Fruit fly (Drosophila melanogaster) Kc167 (cell line): ENCODE results near the gene GlyRS.

ENCODE experiments used
- h ChIP-seq: fragments of >200 bp; optimal IDR thresholded peaks from 3 replicates; lab custom pipeline; 2018; ENCODE audit warnings: missing external identifiers
- insv ChIP-seq: fragments of >200 bp; optimal IDR thresholded peaks from 3 replicates; lab custom pipeline; 2018; ENCODE audit warnings: missing external identifiers
- ttk ChIP-seq: sonication (Bioruptor generic); optimal IDR thresholded peaks from 2 replicates; lab custom pipeline; 2017; ENCODE audit warnings: missing external identifiers

DNA sequence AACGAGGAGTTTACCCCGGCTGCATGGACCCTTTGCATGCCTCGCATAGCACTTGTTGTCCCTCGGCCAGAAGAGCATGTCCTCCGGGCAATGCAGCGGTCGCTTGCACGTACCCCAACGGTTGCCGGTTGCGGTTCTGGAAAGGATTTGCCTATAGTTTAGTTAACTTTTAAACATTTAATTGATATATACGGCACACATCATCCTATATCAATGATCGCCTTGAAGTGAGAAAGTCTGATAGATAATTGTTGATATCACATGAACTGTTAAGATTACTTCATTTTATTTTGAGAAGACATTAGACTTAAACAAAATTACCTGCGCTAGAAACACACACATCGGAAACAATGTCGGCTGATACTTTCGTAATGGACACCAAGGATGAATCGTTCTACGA, 26.3 kb downstream of the GlyRS start, which contains the start of gene CG32847:
- no peak for TF ChIP-seq h (lab: Kevin White, UChicago)
- no peak for TF ChIP-seq ttk (lab: Kevin White, UChicago)
- no peak for TF ChIP-seq insv (lab: Kevin White, UChicago)
